Worm (Caenorhabditis elegans): ENCODE data around the gene C17G1.5.
A peak's percentile ranks its signal among the peaks of the same experiment; 100 is the strongest.

Gene C17G1.5

ce11 chrX:9899426-9900131 is 39.0 kb upstream of the C17G1.5 start, which contains the start of gene phf-34 (continued):
- TF ChIP-seq pag-3 (tag; optimal IDR thresholded peaks at IDR 0.05; ENCODE audit: borderline replicate concordance, insufficient read depth) (no peak), ztf-11 (tag; optimal IDR thresholded peaks at IDR 0.05) (no peak), ztf-4 (tag; optimal IDR thresholded peaks at IDR 0.05) (no peak), ceh-82 (tag; optimal IDR thresholded peaks at IDR 0.05) (peak in 2 of 3 experiments; percentile 31 to 57), mab-9 (GFP tag; IDR thresholded peaks at IDR 0.05) (no peak), isw-1 (GFP tag; IDR thresholded peaks at IDR 0.05) (no peak), unc-62 (GFP tag; optimal IDR thresholded peaks at IDR 0.05) (no peak), tbx-2 (tag; optimal IDR thresholded peaks at IDR 0.05) (peak; percentile 42), ceh-88 (GFP tag; IDR thresholded peaks at IDR 0.05) (no peak), nhr-28 (tag; optimal IDR thresholded peaks at IDR 0.05) (no peak), lir-3 (tag; optimal IDR thresholded peaks at IDR 0.05; ENCODE audit: poor library complexity) (no peak), unc-86 (tag; optimal IDR thresholded peaks at IDR 0.05) (peak; percentile 19), ceh-90 (tag; optimal IDR thresholded peaks at IDR 0.05) (no peak), xbp-1 (tag; optimal IDR thresholded peaks at IDR 0.05) (peak; percentile 26), nhr-71 (tag; optimal IDR thresholded peaks at IDR 0.05) (peak; percentile 64), aha-1 (tag; optimal IDR thresholded peaks at IDR 0.05) (no peak), nhr-85 (tag) (peak; percentile 55), sptf-1 (tag; optimal IDR thresholded peaks at IDR 0.05) (no peak), unc-98 (GFP tag; IDR thresholded peaks at IDR 0.05) (no peak), lin-15B (tag; optimal IDR thresholded peaks at IDR 0.05) (no peak), lin-39 (tag; optimal IDR thresholded peaks at IDR 0.05) (no peak), skn-1 (tag; optimal IDR thresholded peaks at IDR 0.05) (no peak), nhr-47 (tag; optimal IDR thresholded peaks at IDR 0.05) (peak; percentile 54), dsc-1 (tag; optimal IDR thresholded peaks at IDR 0.05) (peak; percentile 9), pax-3 (tag; optimal IDR thresholded peaks at IDR 0.05) (no peak), jun-1 (tag; optimal IDR thresholded peaks at IDR 0.05) (peak; percentile 1), unc-30 (tag; optimal IDR thresholded peaks at IDR 0.05) (no peak), alr-1 (tag; optimal IDR thresholded peaks at IDR 0.05; ENCODE audit: borderline replicate concordance) (no peak), nhr-77 (tag; optimal IDR thresholded peaks at IDR 0.05) (no peak), vab-15 (tag; optimal IDR thresholded peaks at IDR 0.05) (no peak), hpl-2 (GFP tag; optimal IDR thresholded peaks at IDR 0.05) (no peak), irx-1 (tag; optimal IDR thresholded peaks at IDR 0.05) (no peak), ets-5 (GFP tag; IDR thresholded peaks at IDR 0.05) (no peak), nhr-12 (tag; optimal IDR thresholded peaks at IDR 0.05) (no peak), grh-1 (GFP tag; IDR thresholded peaks at IDR 0.05) (no peak), lsy-2 (tag; optimal IDR thresholded peaks at IDR 0.05) (peak; percentile 14 to 52), dpl-1 (GFP tag; optimal IDR thresholded peaks at IDR 0.05) (peak in 1 of 3 experiments; percentile 25), C16A3.4 (tag; optimal IDR thresholded peaks at IDR 0.05) (peak; percentile 38), hlh-4 (tag; optimal IDR thresholded peaks at IDR 0.05) (no peak), snu-23 (GFP tag; optimal IDR thresholded peaks at IDR 0.05) (peak; percentile 72), C04F5.9 (tag; optimal IDR thresholded peaks at IDR 0.05) (no peak), unc-130 (tag; optimal IDR thresholded peaks at IDR 0.05) (no peak), pqm-1 (tag; optimal IDR thresholded peaks at IDR 0.05) (no peak), F16B12.6 (tag; optimal IDR thresholded peaks at IDR 0.05) (no peak), nhr-20 (tag; optimal IDR thresholded peaks at IDR 0.05) (peak; percentile 39), sox-4 (tag; optimal IDR thresholded peaks at IDR 0.05) (no peak), mef-2 (tag; optimal IDR thresholded peaks at IDR 0.05) (no peak), efl-3 (GFP tag; optimal IDR thresholded peaks at IDR 0.05) (no peak), nhr-19 (GFP tag; conservative IDR thresholded peaks at IDR 0.05) (no peak; the same call in 1 of the 2 replicates), fkh-10 (GFP tag; optimal IDR thresholded peaks at IDR 0.05) (peak; percentile 54), nhr-76 (tag; optimal IDR thresholded peaks at IDR 0.05) (no peak), nhr-84 (tag; optimal IDR thresholded peaks at IDR 0.05) (no peak), swsn-7 (tag; optimal IDR thresholded peaks at IDR 0.05) (peak; percentile 54)

Measured in whole organism, L1 larva.